Worm (Caenorhabditis elegans): ENCODE data around the gene lin-33.

DNA sequence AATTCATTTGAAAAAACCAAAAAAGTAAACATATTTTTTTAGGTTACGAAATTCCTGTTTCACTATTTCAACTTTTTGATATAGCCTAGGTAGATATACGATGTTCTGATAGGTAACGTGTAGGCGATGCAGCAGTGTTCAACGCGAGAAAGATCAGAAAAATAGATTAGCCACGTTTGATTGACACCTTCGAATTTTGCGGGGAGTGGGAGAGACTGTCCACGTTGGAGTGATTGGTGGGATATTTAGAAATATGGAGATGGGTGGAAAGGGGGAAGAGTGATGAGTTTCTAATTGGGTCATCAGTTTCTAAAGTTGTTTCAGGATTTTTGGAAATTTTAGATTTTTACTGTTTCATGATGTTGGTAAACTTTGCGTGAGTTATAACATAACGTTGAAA is 7.3 kb upstream of the lin-33 start:
- TF ChIP-seq W03F9.2 (tag; optimal IDR thresholded peaks at IDR 0.05) (no peak), dao-5 (tag; optimal IDR thresholded peaks at IDR 0.05) (no peak), him-1 (tag; optimal IDR thresholded peaks at IDR 0.05) (no peak)

All from whole organism, L4/young adult.